Fruit fly (Drosophila melanogaster): ENCODE measurements around the gene RpS27.

Gene RpS27

dm6 chr3R:25247379-25247869 lies at the start of gene RpS27, which contains the start of gene Nup37 (continued):
- TF ChIP-seq caup (GFP tag; optimal IDR thresholded peaks at IDR 0.05; ENCODE audit: severe bottlenecking) = peak; percentile 100
- peak; percentile 98 for TF ChIP-seq vfl (GFP tag; optimal IDR thresholded peaks at IDR 0.05)
- peak; percentile 91 for TF ChIP-seq CG18262 (tag; optimal IDR thresholded peaks at IDR 0.05)
- TF ChIP-seq sima (GFP tag; optimal IDR thresholded peaks at IDR 0.05) = peak; percentile 97
- peak; percentile 95 for TF ChIP-seq CoRest (tag; optimal IDR thresholded peaks at IDR 0.05)
- peak; percentile 92 for TF ChIP-seq oc (tag; optimal IDR thresholded peaks at IDR 0.05)
- peak; percentile 99 for TF ChIP-seq HHEX (GFP tag; optimal IDR thresholded peaks at IDR 0.05)
- TF ChIP-seq Sin3A (optimal IDR thresholded peaks at IDR 0.05) = peak; percentile 64
- peak; percentile 100 for TF ChIP-seq CG17912 (GFP tag; optimal IDR thresholded peaks at IDR 0.05)
- peak; percentile 94 for TF ChIP-seq ab (GFP tag; optimal IDR thresholded peaks at IDR 0.05)
- TF ChIP-seq pb (GFP tag; optimal IDR thresholded peaks at IDR 0.05) = peak; percentile 99
- TF ChIP-seq prd (optimal IDR thresholded peaks at IDR 0.05) = no peak
- peak; percentile 91 for TF ChIP-seq prd (GFP tag; IDR thresholded peaks at IDR 0.05)
- TF ChIP-seq Rx (GFP tag; IDR thresholded peaks at IDR 0.05) = peak; percentile 98
- peak; percentile 100 for TF ChIP-seq Med (GFP tag)
- peak; percentile 98 for TF ChIP-seq CG2875 (GFP tag; optimal IDR thresholded peaks at IDR 0.05)
- peak; percentile 98 for TF ChIP-seq CG1792 (GFP tag; optimal IDR thresholded peaks at IDR 0.05)
- TF ChIP-seq unc-4 (GFP tag; IDR thresholded peaks at IDR 0.05; ENCODE audit: partially characterized antibody) = 0 out of 2 replicates have a peak, but pooled peaks have one; percentile 21
- TF ChIP-seq peb (GFP tag; IDR thresholded peaks at IDR 0.05) = peak; percentile 89
- TF ChIP-seq CG33557 (GFP tag; optimal IDR thresholded peaks at IDR 0.05) = peak; percentile 96
- TF ChIP-seq CG4360 (GFP tag; IDR thresholded peaks at IDR 0.05) = peak; percentile 67
- peak; percentile 78 for TF ChIP-seq z (GFP tag; IDR thresholded peaks at IDR 0.05)
- TF ChIP-seq HLH54F (GFP tag; optimal IDR thresholded peaks at IDR 0.05) = peak; percentile 98
- TF ChIP-seq en (GFP tag; optimal IDR thresholded peaks at IDR 0.05) = peak; percentile 98
- peak; percentile 99 for TF ChIP-seq MTF-1 (GFP tag; optimal IDR thresholded peaks at IDR 0.05; ENCODE audit: borderline replicate concordance)
- no peak for TF ChIP-seq ato (GFP tag; IDR thresholded peaks at IDR 0.05; ENCODE audit: partially characterized antibody)
- TF ChIP-seq da (GFP tag; optimal IDR thresholded peaks at IDR 0.05) = peak; percentile 99
- peak; percentile 97 for TF ChIP-seq CG12236 (GFP tag; optimal IDR thresholded peaks at IDR 0.05)
- TF ChIP-seq lola (GFP tag; optimal IDR thresholded peaks at IDR 0.05) = peak in 1 of 3 experiments; percentile 83
- TF ChIP-seq CG6654 (GFP tag; optimal IDR thresholded peaks at IDR 0.05) = peak; percentile 94
- peak; percentile 96 to 98 for TF ChIP-seq chif (GFP tag; optimal IDR thresholded peaks at IDR 0.05)
- peak; percentile 97 for TF ChIP-seq ttk (GFP tag; IDR thresholded peaks at IDR 0.05)
- TF ChIP-seq Atf-2 (GFP tag; optimal IDR thresholded peaks at IDR 0.05) = peak; percentile 97
- TF ChIP-seq Sry-δ (GFP tag; optimal IDR thresholded peaks at IDR 0.05) = peak; percentile 83
- TF ChIP-seq maf-S (GFP tag; optimal IDR thresholded peaks at IDR 0.05) = peak; percentile 98
- TF ChIP-seq zfh1 (GFP tag; IDR thresholded peaks at IDR 0.05) = peak; percentile 98
- peak; percentile 97 for TF ChIP-seq ATbp (GFP tag; optimal IDR thresholded peaks at IDR 0.05)
- peak; percentile 62 for TF ChIP-seq Xrp1 (GFP tag; IDR thresholded peaks at IDR 0.05)
- TF ChIP-seq hth (optimal IDR thresholded peaks at IDR 0.05) = no peak
- peak; percentile 91 for TF ChIP-seq zen (tag; optimal IDR thresholded peaks at IDR 0.05)
- no peak for TF ChIP-seq mld (GFP tag; IDR thresholded peaks at IDR 0.05; ENCODE audit: partially characterized antibody)
- peak; percentile 96 for TF ChIP-seq PHDP (tag; optimal IDR thresholded peaks at IDR 0.05)
- TF ChIP-seq Ets97D (GFP tag; optimal IDR thresholded peaks at IDR 0.05) = peak; percentile 100
- peak; percentile 94 for TF ChIP-seq ham (GFP tag; IDR thresholded peaks at IDR 0.05)
- peak; percentile 99 for TF ChIP-seq CG10654 (GFP tag; optimal IDR thresholded peaks at IDR 0.05)
- TF ChIP-seq Nf-YA (GFP tag; IDR thresholded peaks at IDR 0.05) = peak; percentile 93
- peak; percentile 99 for TF ChIP-seq Rfx (GFP tag; IDR thresholded peaks at IDR 0.05)
- TF ChIP-seq CG1832 (GFP tag; optimal IDR thresholded peaks at IDR 0.05) = no peak
- TF ChIP-seq BtbVII (GFP tag; optimal IDR thresholded peaks at IDR 0.05) = peak; percentile 99
- TF ChIP-seq Spps (tag; optimal IDR thresholded peaks at IDR 0.05) = peak; percentile 82
- TF ChIP-seq CG15696 (tag; optimal IDR thresholded peaks at IDR 0.05) = peak; percentile 81

Measured in whole organism, embryonic.